Fruit fly (Drosophila melanogaster): Measurements from ENCODE around the gene CG11593.

The CG11593 gene

dm6 chr3L:4070221-4070995 lies 30.1 kb upstream of the CG11593 start:
- TF ChIP-seq ttk (optimal IDR thresholded peaks at IDR 0.05): no peak
- TF ChIP-seq insv (optimal IDR thresholded peaks at IDR 0.05): no peak
- TF ChIP-seq psq (optimal IDR thresholded peaks at IDR 0.05): no peak
- TF ChIP-seq h (optimal IDR thresholded peaks at IDR 0.05): no peak
- no peak for TF ChIP-seq Myc (optimal IDR thresholded peaks at IDR 0.05)
- TF ChIP-seq Sin3A (optimal IDR thresholded peaks at IDR 0.05): no peak

- TF ChIP-seq h (optimal IDR thresholded peaks at IDR 0.05) (no peak), psq (optimal IDR thresholded peaks at IDR 0.05) (no peak), insv (optimal IDR thresholded peaks at IDR 0.05) (no peak), Myc (optimal IDR thresholded peaks at IDR 0.05) (no peak), ttk (optimal IDR thresholded peaks at IDR 0.05) (no peak), Sin3A (optimal IDR thresholded peaks at IDR 0.05) (no peak)
Observed at dm6 chr3L:4069069-4069468, 28.8 kb upstream of the CG11593 start, which contains the start of gene CG32259. Gene CG32259 (plus strand): TSS chr3L:4069369.

dm6 chr3L:4068368-4068767 lies 28.1 kb upstream of the CG11593 start:
- TF ChIP-seq Sin3A (optimal IDR thresholded peaks at IDR 0.05): no peak
- TF ChIP-seq ttk (optimal IDR thresholded peaks at IDR 0.05): no peak
- TF ChIP-seq h (optimal IDR thresholded peaks at IDR 0.05): no peak
- no peak for TF ChIP-seq Myc (optimal IDR thresholded peaks at IDR 0.05)
- no peak for TF ChIP-seq psq (optimal IDR thresholded peaks at IDR 0.05)
- TF ChIP-seq insv (optimal IDR thresholded peaks at IDR 0.05): no peak

dm6 chr3L:4061921-4062474 lies 21.7 kb upstream of the CG11593 start, which contains the start of gene dib:
Gene dib (plus strand): TSS chr3L:4062292.
- TF ChIP-seq Sin3A (optimal IDR thresholded peaks at IDR 0.05) (no peak), psq (optimal IDR thresholded peaks at IDR 0.05) (no peak), insv (optimal IDR thresholded peaks at IDR 0.05) (no peak), h (optimal IDR thresholded peaks at IDR 0.05) (no peak), Myc (optimal IDR thresholded peaks at IDR 0.05) (no peak)

dm6 chr3L:4059293-4059820 lies 19.1 kb upstream of the CG11593 start, which contains the start of gene Ugt305A1:
Gene Ugt305A1 (plus strand): TSS chr3L:4059770.
- TF ChIP-seq psq (optimal IDR thresholded peaks at IDR 0.05) (no peak), insv (optimal IDR thresholded peaks at IDR 0.05) (no peak), Myc (optimal IDR thresholded peaks at IDR 0.05) (no peak), Sin3A (optimal IDR thresholded peaks at IDR 0.05) (no peak), h (optimal IDR thresholded peaks at IDR 0.05) (no peak)

dm6 chr3L:4056812-4057211 lies 16.5 kb upstream of the CG11593 start:
- TF ChIP-seq psq (optimal IDR thresholded peaks at IDR 0.05): no peak
- TF ChIP-seq ttk (optimal IDR thresholded peaks at IDR 0.05): no peak
- no peak for TF ChIP-seq h (optimal IDR thresholded peaks at IDR 0.05)
- TF ChIP-seq Myc (optimal IDR thresholded peaks at IDR 0.05): no peak
- no peak for TF ChIP-seq insv (optimal IDR thresholded peaks at IDR 0.05)
- TF ChIP-seq Sin3A (optimal IDR thresholded peaks at IDR 0.05): no peak

dm6 chr3L:4055438-4055962 lies 15.2 kb upstream of the CG11593 start:
- TF ChIP-seq Sin3A (optimal IDR thresholded peaks at IDR 0.05) (no peak), psq (optimal IDR thresholded peaks at IDR 0.05) (no peak)

dm6 chr3L:4049082-4049481 lies 8.8 kb upstream of the CG11593 start:
- TF ChIP-seq h (optimal IDR thresholded peaks at IDR 0.05) (no peak), insv (optimal IDR thresholded peaks at IDR 0.05) (no peak), Myc (optimal IDR thresholded peaks at IDR 0.05) (no peak), ttk (optimal IDR thresholded peaks at IDR 0.05) (no peak), Sin3A (optimal IDR thresholded peaks at IDR 0.05) (no peak), psq (optimal IDR thresholded peaks at IDR 0.05) (no peak)

dm6 chr3L:4047635-4048034 lies 7.4 kb upstream of the CG11593 start, which contains the start of gene Dpy-30L2:
Gene Dpy-30L2 (minus strand): TSS chr3L:4047735.
- no peak for TF ChIP-seq insv (optimal IDR thresholded peaks at IDR 0.05)
- TF ChIP-seq ttk (optimal IDR thresholded peaks at IDR 0.05): no peak
- TF ChIP-seq Myc (optimal IDR thresholded peaks at IDR 0.05): no peak
- TF ChIP-seq Sin3A (optimal IDR thresholded peaks at IDR 0.05): no peak
- TF ChIP-seq psq (optimal IDR thresholded peaks at IDR 0.05): no peak

- TF ChIP-seq ttk (optimal IDR thresholded peaks at IDR 0.05) (no peak), Myc (optimal IDR thresholded peaks at IDR 0.05) (no peak), h (optimal IDR thresholded peaks at IDR 0.05) (no peak), Sin3A (optimal IDR thresholded peaks at IDR 0.05) (no peak), insv (optimal IDR thresholded peaks at IDR 0.05) (no peak), psq (optimal IDR thresholded peaks at IDR 0.05) (no peak)
Observed at dm6 chr3L:4046289-4046688, 6.0 kb upstream of the CG11593 start, which contains the start of gene CG1136. Gene CG1136 (plus strand): TSS chr3L:4046596.

dm6 chr3L:4044497-4044896 lies 4.2 kb upstream of the CG11593 start:
- TF ChIP-seq Myc (optimal IDR thresholded peaks at IDR 0.05): no peak
- TF ChIP-seq insv (optimal IDR thresholded peaks at IDR 0.05): no peak
- no peak for TF ChIP-seq ttk (optimal IDR thresholded peaks at IDR 0.05)
- no peak for TF ChIP-seq psq (optimal IDR thresholded peaks at IDR 0.05)
- no peak for TF ChIP-seq h (optimal IDR thresholded peaks at IDR 0.05)
- TF ChIP-seq Sin3A (optimal IDR thresholded peaks at IDR 0.05): no peak

dm6 chr3L:4035499-4035898 lies 4.8 kb downstream of the CG11593 start, which contains the start of gene Gr64f:
Gene Gr64f (plus strand): TSS chr3L:4035799.
- TF ChIP-seq psq (optimal IDR thresholded peaks at IDR 0.05) (no peak), ttk (optimal IDR thresholded peaks at IDR 0.05) (no peak), h (optimal IDR thresholded peaks at IDR 0.05) (no peak)
